Worm (Caenorhabditis elegans): ENCODE data around the gene srh-271.
"Not testable (repeated sequence)": the region's sequence is repeated elsewhere in the genome, so short reads cannot be mapped to it uniquely, and the experiment has no call there.

srh-271 gene

ce11 chrV:2634783-2635569, 13.2 kb upstream of the srh-271 start:
- TF ChIP-seq D2030.7 (GFP tag; IDR thresholded peaks at IDR 0.05) (peak; percentile 44), F33H1.4 (GFP tag; IDR thresholded peaks at IDR 0.05) (peak; percentile 9; the same call in 1 of the 2 replicates), aptf-3 (GFP tag; IDR thresholded peaks at IDR 0.05) (0 out of 2 replicates have a peak, but pooled peaks have one; percentile 77), attf-6 (GFP tag; IDR thresholded peaks at IDR 0.05) (peak; percentile 42), snpc-4 (tag; optimal IDR thresholded peaks at IDR 0.05) (peak in 2 of 4 experiments; percentile 19 to 53), pbrm-1 (GFP tag; IDR thresholded peaks at IDR 0.05) (peak; percentile 17; the same call in 1 of the 2 replicates), hmg-1.2 (GFP tag; IDR thresholded peaks at IDR 0.05) (peak; percentile 26; the same call in 1 of the 2 replicates), ztf-25 (GFP tag; IDR thresholded peaks at IDR 0.05) (0 out of 2 replicates have a peak, but pooled peaks have one; percentile 6), zfh-2 (GFP tag; conservative IDR thresholded peaks at IDR 0.05) (peak; percentile 80), egrh-3 (GFP tag; IDR thresholded peaks at IDR 0.05) (peak; percentile 99), aptf-2 (GFP tag; conservative IDR thresholded peaks at IDR 0.05) (peak; percentile 77; the same call in 1 of the 2 replicates), hsf-1 (GFP tag; IDR thresholded peaks at IDR 0.05) (peak; percentile 31; the same call in 1 of the 2 replicates), Y56A3A.18 (GFP tag; IDR thresholded peaks at IDR 0.05) (0 out of 2 replicates have a peak, but pooled peaks have one; percentile 9), ekl-4 (GFP tag; IDR thresholded peaks at IDR 0.05) (peak; percentile 51; the same call in 1 of the 2 replicates), lin-26 (GFP tag; IDR thresholded peaks at IDR 0.05) (peak; percentile 89), mcd-1 (GFP tag; IDR thresholded peaks at IDR 0.05) (peak; percentile 45; the same call in 1 of the 2 replicates), madf-6 (GFP tag; IDR thresholded peaks at IDR 0.05) (peak; percentile 22)
- not testable (repeated sequence) for TF ChIP-seq snpc-4 (GFP tag; optimal IDR thresholded peaks at IDR 0.05)

DNA sequence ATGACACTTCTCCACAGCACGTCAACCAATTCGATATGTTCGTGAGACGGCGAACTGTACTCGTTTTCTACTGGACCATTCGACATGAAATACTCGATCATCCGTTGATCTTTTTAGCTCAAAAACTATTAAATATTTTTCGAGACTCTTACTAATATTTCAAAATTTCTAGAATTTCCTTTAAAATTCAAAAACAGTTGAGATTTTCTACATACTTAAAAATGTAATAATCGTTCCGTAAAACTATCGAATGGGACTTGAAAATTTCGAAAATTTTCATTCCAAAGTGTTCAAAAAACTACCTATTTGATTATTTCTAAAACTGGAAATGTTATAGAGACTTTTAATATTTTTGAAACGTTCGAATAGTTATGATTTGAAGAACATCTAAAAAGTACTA, 3.6 kb upstream of the srh-271 start, which contains the start of gene sknr-1:
Gene sknr-1 (minus strand): TSS at position 101 of the 400 bp plus-strand sequence.
- TF ChIP-seq Y95B8A.8, ceh-100, cebp-2 (GFP tag; IDR thresholded peaks at IDR 0.05): not testable (repeated sequence)

DNA sequence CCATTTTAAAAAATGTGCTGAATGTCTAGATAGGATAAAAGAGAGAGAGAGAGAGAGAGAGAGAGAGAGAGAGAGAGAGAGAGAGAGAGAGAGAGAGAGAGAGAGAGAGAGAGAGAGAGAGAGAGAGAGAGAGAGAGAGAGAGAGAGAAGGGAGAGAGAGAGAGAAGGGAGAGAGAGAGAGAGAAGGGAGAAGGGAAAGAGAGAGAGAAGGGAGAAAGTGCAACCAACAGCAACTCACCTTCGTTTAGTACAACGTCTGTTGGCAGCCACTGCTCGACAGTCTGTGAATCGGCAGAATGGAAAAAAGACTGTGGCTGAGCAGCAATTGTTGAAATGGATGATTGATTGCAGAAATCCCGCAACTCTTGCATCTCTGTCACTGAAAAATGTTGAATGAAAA, 2.0 kb upstream of the srh-271 start:
- TF ChIP-seq sptf-2 (GFP tag; optimal IDR thresholded peaks at IDR 0.05) (no peak), zfh-2 (GFP tag; conservative IDR thresholded peaks at IDR 0.05) (peak; percentile 58; the same call in 1 of the 2 replicates), fkh-3 (tag; optimal IDR thresholded peaks at IDR 0.05) (no peak)

- TF ChIP-seq efl-1 (GFP tag; optimal IDR thresholded peaks at IDR 0.05) (no peak), attf-5 (GFP tag; optimal IDR thresholded peaks at IDR 0.05) (no peak), sptf-2 (GFP tag; optimal IDR thresholded peaks at IDR 0.05) (no peak), nfyb-1 (GFP tag; IDR thresholded peaks at IDR 0.05) (no peak), dpl-1 (GFP tag; optimal IDR thresholded peaks at IDR 0.05) (no peak)
These were observed 4.3 kb downstream of the srh-271 start for ce11 chrV:2617499-2617898.

ce11 chrV:2614986-2615687, 6.6 kb downstream of the srh-271 start, which contains the start of gene F53E10.1:
Gene F53E10.1 (plus strand): TSS chrV:2615310.
- TF ChIP-seq lin-54 (GFP tag; optimal IDR thresholded peaks at IDR 0.05), result peak; percentile 14
- TF ChIP-seq Y95B8A.8 (GFP tag; IDR thresholded peaks at IDR 0.05), result no peak
- no peak for TF ChIP-seq rcor-1 (GFP tag; IDR thresholded peaks at IDR 0.05)
- no peak for TF ChIP-seq hlh-26 (GFP tag; conservative IDR thresholded peaks at IDR 0.05)
- TF ChIP-seq madf-10 (tag; optimal IDR thresholded peaks at IDR 0.05), result peak; percentile 12
- TF ChIP-seq attf-6 (GFP tag; IDR thresholded peaks at IDR 0.05), result no peak
- TF ChIP-seq attf-5 (GFP tag; optimal IDR thresholded peaks at IDR 0.05), result peak; percentile 28
- TF ChIP-seq let-526 (GFP tag; IDR thresholded peaks at IDR 0.05), result no peak
- peak; percentile 62; the same call in 1 of the 2 replicates for TF ChIP-seq hmg-1.2 (GFP tag; IDR thresholded peaks at IDR 0.05)
- peak; percentile 45; the same call in 1 of the 2 replicates for TF ChIP-seq lin-26 (GFP tag; IDR thresholded peaks at IDR 0.05)
- TF ChIP-seq cebp-1 (GFP tag; IDR thresholded peaks at IDR 0.05), result no peak
- peak; percentile 38 for TF ChIP-seq cebp-1 (tag; optimal IDR thresholded peaks at IDR 0.05)
- peak; percentile 36 for TF ChIP-seq ztf-26 (tag; optimal IDR thresholded peaks at IDR 0.05)
- TF ChIP-seq atf-7 (tag; optimal IDR thresholded peaks at IDR 0.05), result peak; percentile 90
- TF ChIP-seq dox-1 (GFP tag; IDR thresholded peaks at IDR 0.05), result no peak
- no peak for TF ChIP-seq mcd-1 (GFP tag; IDR thresholded peaks at IDR 0.05)
- TF ChIP-seq ztf-18 (tag; optimal IDR thresholded peaks at IDR 0.05), result no peak
- TF ChIP-seq sptf-2 (GFP tag; optimal IDR thresholded peaks at IDR 0.05), result no peak
- peak; percentile 50 for TF ChIP-seq nhr-80 (tag; optimal IDR thresholded peaks at IDR 0.05)
